Worm (Caenorhabditis elegans) whole organism, midembryonic: ENCODE data around the gene F45D3.3.

Experiments
- T22C8.4 ChIP-seq: fragments of 200-800 bp; sonication (Bioruptor generic); IDR thresholded peaks from 2 replicates; pipeline ENCODE4 v1.3.6; 2022; ENCODE audit warnings: missing genetic modification characterization, missing compliant biosample characterization
- cog-1 ChIP-seq: sonication (generic microtip); optimal IDR thresholded peaks from 2 replicates; lab custom pipeline; 2016; ENCODE audit warnings: missing genetic modification characterization, missing compliant biosample characterization
- flt-1 ChIP-seq: fragments of 200-800 bp; sonication (Bioruptor generic); IDR thresholded peaks from 2 replicates; pipeline ENCODE4 v1.3.6; 2022; ENCODE audit warnings: missing genetic modification characterization, missing compliant biosample characterization
- klf-2 ChIP-seq: fragments of 200-800 bp; sonication (Bioruptor generic); conservative IDR thresholded peaks from 2 replicates; pipeline ENCODE4 v1.3.6; 2022; ENCODE audit warnings: missing genetic modification reagents, missing genetic modification characterization, missing compliant biosample characterization
- med-1 ChIP-seq: sonication (generic microtip); optimal IDR thresholded peaks from 2 replicates; lab custom pipeline; 2017; ENCODE audit warnings: missing genetic modification characterization, mild to moderate bottlenecking, missing compliant biosample characterization, antibody characterized with exemption, missing genetic modification reagents; ENCODE audit not compliant: insufficient read depth
- ref-1 ChIP-seq: fragments of 200-800 bp; sonication (Bioruptor generic); conservative IDR thresholded peaks from 2 replicates; pipeline ENCODE4 v1.3.6; 2022; ENCODE audit warnings: missing genetic modification reagents, missing genetic modification characterization, missing compliant biosample characterization
- tab-1 ChIP-seq: fragments of 200-800 bp; sonication (Bioruptor generic); IDR thresholded peaks from 2 replicates; pipeline ENCODE4 v1.3.6; 2022; ENCODE audit warnings: missing genetic modification characterization, missing compliant biosample characterization
- ztf-23 ChIP-seq: fragments of 200-800 bp; sonication (Bioruptor generic); IDR thresholded peaks from 2 replicates; pipeline ENCODE4 v1.3.6; 2022; ENCODE audit warnings: missing genetic modification reagents, missing genetic modification characterization, missing compliant biosample characterization
- ztf-29 ChIP-seq: fragments of 200-800 bp; sonication (Bioruptor generic); IDR thresholded peaks from 2 replicates; pipeline ENCODE4 v1.3.6; 2022; ENCODE audit warnings: missing genetic modification reagents, missing genetic modification characterization, missing compliant biosample characterization

DNA sequence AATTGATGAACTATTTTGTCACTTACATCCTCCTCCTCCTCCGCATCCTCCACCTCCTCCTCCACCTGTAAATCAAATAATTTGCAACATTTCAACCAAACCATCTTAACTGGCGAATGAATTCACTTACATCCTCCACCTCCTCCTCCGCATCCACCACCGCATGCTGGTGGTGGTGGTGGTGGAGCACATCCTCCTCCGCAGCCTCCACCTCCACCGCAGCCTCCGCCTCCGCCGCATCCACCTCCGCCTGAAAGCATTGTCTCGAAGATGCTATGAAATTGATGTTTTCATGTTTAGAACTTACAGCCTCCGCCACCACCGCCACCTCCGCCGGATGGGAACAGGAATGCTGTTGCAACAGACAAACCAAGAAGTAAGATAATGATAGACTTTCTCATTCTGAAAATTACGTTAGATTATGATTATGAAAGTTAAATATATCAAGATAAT lies 26.3 kb upstream of the F45D3.3 start, which contains the start of gene grl-23:
- TF ChIP-seq tab-1 (GFP tag; lab: Robert Waterston, UW) (no peak), ztf-29 (GFP tag; lab: Robert Waterston, UW) (no peak), flt-1 (GFP tag; lab: Robert Waterston, UW) (no peak), ref-1 (GFP tag; lab: Robert Waterston, UW) (no peak), med-1 (GFP tag; lab: Kevin White, UChicago) (no peak), cog-1 (no peak), klf-2 (no peak), ztf-23 (GFP tag; lab: Robert Waterston, UW) (no peak), T22C8.4 (GFP tag; lab: Robert Waterston, UW) (no peak)
